Worm (Caenorhabditis elegans) whole organism, L2 larva: ENCODE data around the gene pmp-2.
A peak's percentile ranks its signal among the peaks of the same experiment; 100 is the strongest.

Experiments used
- C34F6.9 ChIP-seq: fragments of 150-350 bp; optimal IDR thresholded peaks from 2 replicates; lab custom pipeline; 2014; ENCODE audit warnings: missing biosample characterization, missing genetic modification characterization
- F13H6.1 ChIP-seq: sonication (generic microtip); optimal IDR thresholded peaks from 2 replicates; lab custom pipeline; 2016; ENCODE audit warnings: missing genetic modification characterization, missing compliant biosample characterization
- R02D3.7 ChIP-seq: fragments of 150-350 bp; optimal IDR thresholded peaks from 2 replicates; lab custom pipeline; 2014; ENCODE audit warnings: missing biosample characterization, missing genetic modification characterization
- Y55F3AM.14 ChIP-seq: fragments of 200-800 bp; sonication (Bioruptor generic); optimal IDR thresholded peaks from 2 replicates; lab custom pipeline; 2018; ENCODE audit warnings: mild to moderate bottlenecking, missing genetic modification characterization, missing compliant biosample characterization
- ZK546.5 ChIP-seq: sonication (generic microtip); optimal IDR thresholded peaks from 2 replicates; lab custom pipeline; 2017; ENCODE audit warnings: missing biosample characterization, missing genetic modification characterization
- alr-1 ChIP-seq: fragments of 150-350 bp; optimal IDR thresholded peaks from 2 replicates; lab custom pipeline; 2014; ENCODE audit warnings: missing biosample characterization, missing genetic modification characterization
- aly-2 ChIP-seq: fragments of 150-350 bp; optimal IDR thresholded peaks from 2 replicates; lab custom pipeline; 2014; ENCODE audit warnings: missing biosample characterization, missing genetic modification characterization
- ama-1 ChIP-seq: fragments of 150-350 bp; optimal IDR thresholded peaks from 2 replicates; lab custom pipeline; 2018; ENCODE audit warnings: inconsistent platforms
- blmp-1 ChIP-seq: sonication (generic microtip); optimal IDR thresholded peaks from 2 replicates; lab custom pipeline; 2017; ENCODE audit warnings: missing genetic modification characterization, mild to moderate bottlenecking, missing compliant biosample characterization, antibody characterized with exemption, moderate library complexity; ENCODE audit not compliant: insufficient read depth
- ceh-16 ChIP-seq: fragments of 150-350 bp; optimal IDR thresholded peaks from 2 replicates; lab custom pipeline; 2014; ENCODE audit warnings: missing biosample characterization, missing genetic modification characterization
- ceh-82 ChIP-seq: fragments of 150-350 bp; optimal IDR thresholded peaks from 2 replicates; lab custom pipeline; 2014; ENCODE audit warnings: missing biosample characterization, missing genetic modification characterization
- crh-2 ChIP-seq: sonication (generic microtip); optimal IDR thresholded peaks from 2 replicates; lab custom pipeline; 2017; ENCODE audit warnings: missing biosample characterization, missing genetic modification characterization
- dmd-4 ChIP-seq: sonication (generic microtip); optimal IDR thresholded peaks from 2 replicates; lab custom pipeline; 2017; ENCODE audit warnings: missing biosample characterization, missing genetic modification characterization
- egl-27 ChIP-seq: sonication (generic microtip); optimal IDR thresholded peaks from 3 replicates; lab custom pipeline; 2017; ENCODE audit warnings: missing biosample characterization, missing genetic modification reagents, missing genetic modification characterization
- elt-1 ChIP-seq: fragments of 150-350 bp; optimal IDR thresholded peaks from 2 replicates; lab custom pipeline; 2014; ENCODE audit warnings: missing biosample characterization, missing genetic modification characterization
- elt-3 ChIP-seq: sonication (generic microtip); optimal IDR thresholded peaks from 2 replicates; lab custom pipeline; 2017; ENCODE audit warnings: missing biosample characterization, missing genetic modification characterization
- fos-1 ChIP-seq: fragments of 150-350 bp; optimal IDR thresholded peaks from 2 replicates; lab custom pipeline; 2014; ENCODE audit warnings: missing biosample characterization, missing genetic modification characterization
- gmeb-1 ChIP-seq: fragments of 150-350 bp; optimal IDR thresholded peaks from 2 replicates; lab custom pipeline; 2014; ENCODE audit warnings: missing biosample characterization, missing genetic modification characterization
- lin-11 ChIP-seq: fragments of 150-350 bp; sonication (generic microtip); optimal IDR thresholded peaks from 2 replicates; lab custom pipeline; 2014; ENCODE audit warnings: missing biosample characterization, missing genetic modification characterization, inconsistent platforms, mixed read lengths
- lin-13 ChIP-seq: fragments of 150-350 bp; optimal IDR thresholded peaks from 2 replicates; lab custom pipeline; 2014; ENCODE audit warnings: missing biosample characterization, missing genetic modification reagents, missing genetic modification characterization
- lin-39 ChIP-seq: fragments of 150-350 bp; optimal IDR thresholded peaks from 2 replicates; lab custom pipeline; 2014; ENCODE audit warnings: missing biosample characterization, missing genetic modification reagents, missing genetic modification characterization
- lsy-2 ChIP-seq, 2 experiments: fragments of 150-350 bp in 1 of 2; sonication (generic microtip) in 1 of 2; optimal IDR thresholded peaks; 2 replicates each; lab custom pipeline; 2014 to 2017; ENCODE audit warnings: missing biosample characterization in 2 of 2, missing genetic modification characterization in 2 of 2
- mab-5 ChIP-seq: fragments of 150-350 bp; optimal IDR thresholded peaks from 2 replicates; lab custom pipeline; 2014; ENCODE audit warnings: missing biosample characterization, missing genetic modification characterization
- mbf-1 ChIP-seq: sonication (generic microtip); optimal IDR thresholded peaks from 2 replicates; lab custom pipeline; 2017; ENCODE audit warnings: missing biosample characterization, missing genetic modification characterization
- mdl-1 ChIP-seq, 2 experiments: fragments of 150-350 bp in 1 of 2; sonication (generic microtip) in 1 of 2; optimal IDR thresholded peaks; 2 replicates each; lab custom pipeline; 2017; ENCODE audit warnings: missing biosample characterization in 2 of 2, missing genetic modification characterization in 2 of 2
- nhr-10 ChIP-seq: sonication (generic microtip); optimal IDR thresholded peaks from 2 replicates; lab custom pipeline; 2017; ENCODE audit warnings: missing biosample characterization, missing genetic modification characterization
- nhr-11 ChIP-seq: fragments of 150-350 bp; optimal IDR thresholded peaks from 2 replicates; lab custom pipeline; 2014; ENCODE audit warnings: missing biosample characterization, missing genetic modification characterization
- nhr-12 ChIP-seq: fragments of 150-350 bp; optimal IDR thresholded peaks from 2 replicates; lab custom pipeline; 2014; ENCODE audit warnings: missing biosample characterization, missing genetic modification characterization
- nhr-129 ChIP-seq: fragments of 150-350 bp; optimal IDR thresholded peaks from 2 replicates; lab custom pipeline; 2014; ENCODE audit warnings: missing biosample characterization, missing genetic modification characterization
- nhr-21 ChIP-seq: fragments of 150-350 bp; optimal IDR thresholded peaks from 2 replicates; lab custom pipeline; 2014; ENCODE audit warnings: missing biosample characterization, missing genetic modification characterization
- nhr-23 ChIP-seq: fragments of 150-350 bp; optimal IDR thresholded peaks from 2 replicates; lab custom pipeline; 2014; ENCODE audit warnings: missing biosample characterization, missing genetic modification reagents, missing genetic modification characterization
- nhr-237 ChIP-seq: fragments of 150-350 bp; optimal IDR thresholded peaks from 2 replicates; lab custom pipeline; 2014; ENCODE audit warnings: missing biosample characterization, missing genetic modification characterization
- nhr-25 ChIP-seq: fragments of 150-350 bp; sonication (generic microtip); optimal IDR thresholded peaks from 3 replicates; lab custom pipeline; 2014; ENCODE audit warnings: missing biosample characterization, missing genetic modification characterization
- nhr-6 ChIP-seq: fragments of 150-350 bp; optimal IDR thresholded peaks from 2 replicates; lab custom pipeline; 2014; ENCODE audit warnings: missing biosample characterization, missing genetic modification characterization
- nhr-77 ChIP-seq: fragments of 150-350 bp; optimal IDR thresholded peaks from 2 replicates; lab custom pipeline; 2014; ENCODE audit warnings: missing biosample characterization, missing genetic modification characterization
- peb-1 ChIP-seq: fragments of 150-350 bp; optimal IDR thresholded peaks from 2 replicates; lab custom pipeline; 2014; ENCODE audit warnings: missing biosample characterization, missing genetic modification characterization
- sem-4 ChIP-seq: fragments of 150-350 bp; optimal IDR thresholded peaks from 2 replicates; lab custom pipeline; 2014; ENCODE audit warnings: missing biosample characterization, missing genetic modification reagents, missing genetic modification characterization
- skn-1 ChIP-seq: sonication (generic microtip); optimal IDR thresholded peaks from 2 replicates; lab custom pipeline; 2017; ENCODE audit warnings: missing biosample characterization, missing genetic modification characterization
- sma-3 ChIP-seq: sonication (generic microtip); optimal IDR thresholded peaks from 2 replicates; lab custom pipeline; 2016; ENCODE audit warnings: missing genetic modification reagents, missing genetic modification characterization, missing compliant biosample characterization
- sma-9 ChIP-seq, 2 experiments: fragments of 150-350 bp in 1 of 2; sonication (generic microtip) in 1 of 2; optimal IDR thresholded peaks; 2 replicates each; lab custom pipeline; 2014 to 2016; ENCODE audit warnings: missing genetic modification characterization in 2 of 2, mild to moderate bottlenecking in 1 of 2, missing biosample characterization in 1 of 2, missing compliant biosample characterization in 1 of 2, missing genetic modification reagents in 1 of 2, moderate library complexity in 1 of 2
- snpc-4 ChIP-seq: fragments of 150-350 bp; optimal IDR thresholded peaks from 2 replicates; lab custom pipeline; 2014; ENCODE audit warnings: missing biosample characterization, missing genetic modification characterization
- unc-39 ChIP-seq: fragments of 150-350 bp; optimal IDR thresholded peaks from 2 replicates; lab custom pipeline; 2014; ENCODE audit warnings: missing biosample characterization, missing genetic modification characterization
- unc-55 ChIP-seq: fragments of 150-350 bp; sonication (generic microtip); optimal IDR thresholded peaks from 3 replicates; lab custom pipeline; 2014; ENCODE audit warnings: missing biosample characterization, missing genetic modification reagents, missing genetic modification characterization
- unc-62 ChIP-seq: fragments of 150-350 bp; optimal IDR thresholded peaks from 2 replicates; lab custom pipeline; 2014; ENCODE audit warnings: missing biosample characterization, missing genetic modification reagents, missing genetic modification characterization
- zag-1 ChIP-seq: fragments of 150-350 bp; optimal IDR thresholded peaks from 2 replicates; lab custom pipeline; 2014; ENCODE audit warnings: missing biosample characterization, missing genetic modification characterization
- ztf-1 ChIP-seq: fragments of 200-800 bp; sonication (Bioruptor generic); conservative IDR thresholded peaks from 2 replicates; pipeline ENCODE4 v1.3.6; 2022; ENCODE audit warnings: missing genetic modification characterization, missing compliant biosample characterization
- ztf-11 ChIP-seq: sonication (generic microtip); optimal IDR thresholded peaks from 2 replicates; lab custom pipeline; 2017; ENCODE audit warnings: missing biosample characterization, missing genetic modification characterization
- ztf-4 ChIP-seq: fragments of 150-350 bp; optimal IDR thresholded peaks from 2 replicates; lab custom pipeline; 2014; ENCODE audit warnings: missing biosample characterization, missing genetic modification characterization

The pmp-2 gene

DNA sequence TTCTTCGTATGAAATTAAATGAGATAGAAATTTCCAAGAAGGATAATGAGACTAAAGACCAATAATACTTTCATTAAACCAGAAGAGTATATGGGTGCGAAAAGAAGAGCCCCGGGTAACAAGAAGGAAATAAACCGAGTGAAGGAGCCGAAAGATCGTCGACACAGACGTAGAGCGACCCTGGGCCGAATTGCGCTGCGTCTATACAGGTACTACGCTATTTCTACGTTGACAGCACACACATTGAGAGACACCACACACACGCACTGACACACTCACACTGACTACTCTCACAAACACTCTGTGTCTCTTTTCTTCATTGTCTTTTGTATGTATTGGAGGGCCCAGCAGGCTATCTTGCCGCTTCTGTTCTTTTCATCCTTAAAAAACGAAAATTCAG lies 28.8 kb downstream of the pmp-2 start:
- peak; percentile 1 for TF ChIP-seq gmeb-1 (tag; lab: Kevin White, UChicago)
- no peak for TF ChIP-seq lin-39 (tag; lab: Kevin White, UChicago)
- no peak for TF ChIP-seq lin-11 (tag; lab: Kevin White, UChicago)
- peak; percentile 36 for TF ChIP-seq C34F6.9
- TF ChIP-seq ama-1 (lab: Kevin White, UChicago), result no peak
- TF ChIP-seq sma-9 (GFP tag; optimal IDR thresholded peaks at IDR 0.05; lab: Kevin White, UChicago), result peak; percentile 15
- TF ChIP-seq sma-9 (tag; optimal IDR thresholded peaks at IDR 0.05; lab: Kevin White, UChicago), result no peak
- TF ChIP-seq unc-55, result peak; percentile 6
- TF ChIP-seq ztf-11 (tag; lab: Kevin White, UChicago), result no peak
- no peak for TF ChIP-seq ceh-16 (tag; lab: Kevin White, UChicago)
- TF ChIP-seq ztf-4 (tag; lab: Kevin White, UChicago), result no peak
- TF ChIP-seq peb-1 (tag; lab: Kevin White, UChicago), result no peak
- no peak for TF ChIP-seq nhr-25 (tag; lab: Kevin White, UChicago)
- peak; percentile 26 for TF ChIP-seq crh-2 (tag; lab: Kevin White, UChicago)
- TF ChIP-seq nhr-12 (tag; lab: Kevin White, UChicago), result no peak
- no peak for TF ChIP-seq nhr-23 (tag; lab: Kevin White, UChicago)
- no peak for TF ChIP-seq Y55F3AM.14 (GFP tag; lab: Kevin White, UChicago)
- no peak for TF ChIP-seq elt-3 (tag; lab: Kevin White, UChicago)
- TF ChIP-seq dmd-4 (tag; lab: Kevin White, UChicago), result no peak
- TF ChIP-seq R02D3.7 (tag; lab: Kevin White, UChicago), result no peak
- TF ChIP-seq ztf-1, result no peak
- no peak for TF ChIP-seq nhr-6 (tag; lab: Kevin White, UChicago)
- TF ChIP-seq nhr-21 (tag; lab: Kevin White, UChicago), result no peak
- TF ChIP-seq nhr-77 (tag; lab: Kevin White, UChicago), result no peak
- TF ChIP-seq zag-1 (tag; lab: Kevin White, UChicago), result peak; percentile 17
- TF ChIP-seq nhr-11 (tag; lab: Kevin White, UChicago), result no peak
- peak; percentile 70 for TF ChIP-seq F13H6.1
- TF ChIP-seq lin-13, result no peak
- TF ChIP-seq mdl-1 (tag; optimal IDR thresholded peaks at IDR 0.05; lab: Kevin White, UChicago), result no peak
- no peak for TF ChIP-seq elt-1 (tag; lab: Kevin White, UChicago)
- no peak for TF ChIP-seq ceh-82 (tag; lab: Kevin White, UChicago)
- no peak for TF ChIP-seq alr-1
- no peak for TF ChIP-seq nhr-10
- TF ChIP-seq blmp-1 (tag; lab: Kevin White, UChicago), result no peak
- TF ChIP-seq snpc-4 (tag; lab: Kevin White, UChicago), result no peak
- no peak for TF ChIP-seq aly-2 (tag; lab: Kevin White, UChicago)
- peak; percentile 84 for TF ChIP-seq nhr-129
- no peak for TF ChIP-seq nhr-237
- TF ChIP-seq lsy-2 (tag; optimal IDR thresholded peaks at IDR 0.05; lab: Kevin White, UChicago), result peak in 1 of 2 experiments; percentile 37
- TF ChIP-seq sma-3, result no peak
- no peak for TF ChIP-seq unc-39 (tag; lab: Kevin White, UChicago)
- TF ChIP-seq unc-62 (GFP tag; lab: Kevin White, UChicago), result no peak
- no peak for TF ChIP-seq sem-4
- TF ChIP-seq fos-1 (tag; lab: Kevin White, UChicago), result peak; percentile 60
- no peak for TF ChIP-seq egl-27 (tag; lab: Kevin White, UChicago)
- TF ChIP-seq ZK546.5 (tag; lab: Kevin White, UChicago), result no peak
- TF ChIP-seq skn-1 (tag; lab: Kevin White, UChicago), result no peak
- TF ChIP-seq mab-5 (tag; lab: Kevin White, UChicago), result no peak
- no peak for TF ChIP-seq mbf-1
